Comparison of ENCODE assay signal across 4 worm cellular contexts in the genomic region with DNA sequence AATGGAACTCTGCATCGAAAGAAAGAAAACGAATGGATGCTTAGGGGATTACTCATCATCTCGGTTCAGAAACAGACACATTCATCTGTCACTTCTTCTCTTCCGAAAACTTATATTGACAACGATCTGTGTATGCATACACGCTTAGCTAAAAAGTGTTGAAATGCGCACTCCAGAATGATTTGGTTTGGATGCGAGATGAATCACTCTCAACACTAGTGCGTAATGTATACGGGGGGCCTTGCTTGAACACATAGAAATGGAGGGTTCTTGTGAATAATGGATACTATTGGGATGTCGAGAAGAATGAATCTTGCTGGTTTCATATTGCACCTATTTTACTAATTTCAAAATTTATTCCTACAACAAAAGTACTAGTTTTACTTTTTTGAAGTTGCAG.
TF ChIP-seq lines count a peak whose summit lies in the region.

No protein-coding gene starts in this region.

TF ChIP-seq in whole organism, L2 larva, 48 proteins besides CTCF, POLR2A, EP300 and RAD21 (continues in another document):
- TF ChIP-seq mdl-1 (tag; optimal IDR thresholded peaks at IDR 0.05; lab: Kevin White, UChicago) (no peak), lin-11 (tag; optimal IDR thresholded peaks at IDR 0.05; lab: Kevin White, UChicago) (no peak), gmeb-1 (tag; optimal IDR thresholded peaks at IDR 0.05; lab: Kevin White, UChicago) (no peak), egl-27 (tag; optimal IDR thresholded peaks at IDR 0.05; lab: Kevin White, UChicago) (no peak), nhr-10 (tag; optimal IDR thresholded peaks at IDR 0.05; lab: Kevin White, UChicago) (no peak), sma-3 (GFP tag; optimal IDR thresholded peaks at IDR 0.05; lab: Kevin White, UChicago) (no peak), unc-55 (GFP tag; optimal IDR thresholded peaks at IDR 0.05; lab: Kevin White, UChicago) (peak; percentile 89), unc-62 (GFP tag; optimal IDR thresholded peaks at IDR 0.05; lab: Kevin White, UChicago) (no peak), nhr-12 (tag; optimal IDR thresholded peaks at IDR 0.05; lab: Kevin White, UChicago) (no peak), Y55F3AM.14 (GFP tag; optimal IDR thresholded peaks at IDR 0.05; lab: Kevin White, UChicago) (no peak), skn-1 (tag; optimal IDR thresholded peaks at IDR 0.05; lab: Kevin White, UChicago) (no peak), nhr-237 (tag; optimal IDR thresholded peaks at IDR 0.05; lab: Kevin White, UChicago) (no peak), aly-2 (tag; optimal IDR thresholded peaks at IDR 0.05; lab: Kevin White, UChicago) (no peak), sma-9 (GFP tag; optimal IDR thresholded peaks at IDR 0.05; lab: Kevin White, UChicago) (no peak), sma-9 (tag; optimal IDR thresholded peaks at IDR 0.05; lab: Kevin White, UChicago) (no peak), lsy-2 (tag; optimal IDR thresholded peaks at IDR 0.05; lab: Kevin White, UChicago) (no peak), mab-5 (tag; optimal IDR thresholded peaks at IDR 0.05; lab: Kevin White, UChicago) (peak; percentile 46), nhr-77 (tag; optimal IDR thresholded peaks at IDR 0.05; lab: Kevin White, UChicago) (no peak), sem-4 (tag; optimal IDR thresholded peaks at IDR 0.05; lab: Kevin White, UChicago) (no peak), unc-39 (tag; optimal IDR thresholded peaks at IDR 0.05; lab: Kevin White, UChicago) (no peak), crh-2 (tag; optimal IDR thresholded peaks at IDR 0.05; lab: Kevin White, UChicago) (no peak), fos-1 (tag; optimal IDR thresholded peaks at IDR 0.05; lab: Kevin White, UChicago) (peak; percentile 6), lin-39 (tag; optimal IDR thresholded peaks at IDR 0.05; lab: Kevin White, UChicago) (no peak)

TF ChIP-seq in whole organism, L3 larva, 47 proteins besides CTCF, POLR2A, EP300 and RAD21:
- TF ChIP-seq ama-1 (optimal IDR thresholded peaks at IDR 0.05; lab: Kevin White, UChicago) (no peak), nhr-77 (tag; optimal IDR thresholded peaks at IDR 0.05; lab: Kevin White, UChicago) (no peak), unc-62 (GFP tag; optimal IDR thresholded peaks at IDR 0.05; lab: Kevin White, UChicago) (peak; percentile 19), ZK546.5 (tag; optimal IDR thresholded peaks at IDR 0.05; lab: Kevin White, UChicago) (no peak), tbx-2 (tag; optimal IDR thresholded peaks at IDR 0.05; lab: Kevin White, UChicago) (no peak)
TF ChIP-seq in whole organism, L3 larva: peak in this region for 1.

TF ChIP-seq in whole organism, L4 larva, 104 proteins besides CTCF, POLR2A, EP300 and RAD21:
- TF ChIP-seq zfp-3 (GFP tag; conservative IDR thresholded peaks at IDR 0.05; lab: Robert Waterston, UW) (no peak), daf-19 (GFP tag; conservative IDR thresholded peaks at IDR 0.05; lab: Robert Waterston, UW) (0 out of 2 replicates have a peak, but pooled peaks have one; percentile 15), dpl-1 (GFP tag; optimal IDR thresholded peaks at IDR 0.05; lab: Kevin White, UChicago) (no peak), pha-4 (GFP tag; IDR thresholded peaks at IDR 0.05; lab: Robert Waterston, UW) (no peak), pha-4 (tag; optimal IDR thresholded peaks at IDR 0.05; lab: Kevin White, UChicago) (no peak), unc-62 (GFP tag; optimal IDR thresholded peaks at IDR 0.05 in 1 of 2; lab: Kevin White, UChicago) (peak in 1 of 2 experiments; percentile 97), unc-62 (tag; optimal IDR thresholded peaks at IDR 0.05; lab: Kevin White, UChicago) (no peak), lin-38 (GFP tag; IDR thresholded peaks at IDR 0.05; lab: Robert Waterston, UW) (no peak)

TF ChIP-seq in whole organism, late embryonic, 69 proteins besides CTCF, POLR2A, EP300 and RAD21:
- TF ChIP-seq unc-55 (GFP tag; optimal IDR thresholded peaks at IDR 0.05; lab: Kevin White, UChicago) (peak; percentile 7), ceh-31 (tag; optimal IDR thresholded peaks at IDR 0.05; lab: Kevin White, UChicago) (no peak)
